Worm (Caenorhabditis elegans) whole organism, late embryonic: ENCODE results near the gene Y54G2A.12.

Source experiments
- ama-1 ChIP-seq: fragments of 150-350 bp; optimal IDR thresholded peaks from 2 replicates; lab custom pipeline; 2014
- ceh-19 ChIP-seq: fragments of 200-800 bp; sonication (Bioruptor generic); optimal IDR thresholded peaks from 2 replicates; lab custom pipeline; 2018; ENCODE audit warnings: mild to moderate bottlenecking, missing genetic modification characterization, missing compliant biosample characterization
- hlh-30 ChIP-seq: sonication (generic microtip); optimal IDR thresholded peaks from 2 replicates; lab custom pipeline; 2017; ENCODE audit warnings: antibody characterized with exemption, missing genetic modification characterization, missing compliant biosample characterization; ENCODE audit not compliant: insufficient read depth
- nhr-11 ChIP-seq: fragments of 150-350 bp; optimal IDR thresholded peaks from 2 replicates; lab custom pipeline; 2014; ENCODE audit warnings: missing biosample characterization, missing genetic modification characterization
- pag-3 ChIP-seq: sonication (generic microtip); optimal IDR thresholded peaks from 2 replicates; lab custom pipeline; 2016; ENCODE audit warnings: missing compliant biosample characterization, missing genetic modification characterization, borderline replicate concordance
- pros-1 ChIP-seq: fragments of 150-350 bp; optimal IDR thresholded peaks from 2 replicates; lab custom pipeline; 2014; ENCODE audit warnings: missing biosample characterization, missing genetic modification reagents, missing genetic modification characterization
- ttx-3 ChIP-seq: sonication (generic microtip); optimal IDR thresholded peaks from 2 replicates; lab custom pipeline; 2016; ENCODE audit warnings: missing genetic modification reagents, missing genetic modification characterization, missing compliant biosample characterization

- TF ChIP-seq ttx-3 (tag; lab: Kevin White, UChicago) (no peak), pros-1 (tag; lab: Kevin White, UChicago) (no peak), ama-1 (no peak), hlh-30 (tag; lab: Kevin White, UChicago) (no peak), nhr-11 (tag; lab: Kevin White, UChicago) (no peak), ceh-19 (GFP tag; lab: Kevin White, UChicago) (no peak), pag-3 (tag; lab: Kevin White, UChicago) (no peak)
These were observed 20.3 kb downstream of the Y54G2A.12 start, which contains the start of gene Y54G2A.77 for ce11 chrIV:2762380-2762779.
